Worm (Caenorhabditis elegans) whole organism, L1 larva: ENCODE data around the gene Y69H2.17.

Source experiments
- C04F5.9 ChIP-seq: sonication (generic microtip); optimal IDR thresholded peaks from 2 replicates; lab custom pipeline; 2016; ENCODE audit warnings: missing genetic modification characterization, missing compliant biosample characterization
- C16A3.4 ChIP-seq: fragments of 150-350 bp; optimal IDR thresholded peaks from 2 replicates; lab custom pipeline; 2014; ENCODE audit warnings: missing biosample characterization, missing genetic modification characterization
- alr-1 ChIP-seq: fragments of 200-800 bp; sonication (Bioruptor generic); optimal IDR thresholded peaks from 2 replicates; lab custom pipeline; 2018; ENCODE audit warnings: borderline replicate concordance, mild to moderate bottlenecking, missing genetic modification characterization, missing compliant biosample characterization
- ceh-63 ChIP-seq: fragments of 200-800 bp; sonication (Bioruptor generic); optimal IDR thresholded peaks from 2 replicates; lab custom pipeline; 2018; ENCODE audit warnings: mild to moderate bottlenecking, missing genetic modification characterization, missing compliant biosample characterization
- ceh-82 ChIP-seq, 3 experiments: fragments of 150-350 bp in 1 of 3; sonication (generic microtip) in 2 of 3; optimal IDR thresholded peaks; 2 replicates each; lab custom pipeline; 2014 to 2017; ENCODE audit warnings: missing biosample characterization in 3 of 3, missing genetic modification characterization in 3 of 3
- ceh-88 ChIP-seq: fragments of 200-800 bp; sonication (Bioruptor generic); IDR thresholded peaks from 2 replicates; pipeline ENCODE4 v1.3.6; 2022; ENCODE audit warnings: missing genetic modification characterization, missing compliant biosample characterization
- ces-1 ChIP-seq: fragments of 150-350 bp; optimal IDR thresholded peaks from 2 replicates; lab custom pipeline; 2014; ENCODE audit warnings: missing biosample characterization, missing genetic modification reagents, missing genetic modification characterization
- efl-1 ChIP-seq, 4 experiments: fragments of 150-350 bp; optimal IDR thresholded peaks in 3 of 4; peaks in 1 of 4; 1 replicate in 1 of 4; 2 replicates in 3 of 4; lab custom pipeline; 2014; ENCODE audit warnings: missing biosample characterization in 2 of 4, missing genetic modification characterization in 2 of 4, missing genetic modification reagents in 2 of 4
- egl-13 ChIP-seq: sonication (generic microtip); optimal IDR thresholded peaks from 2 replicates; lab custom pipeline; 2016; ENCODE audit warnings: missing genotype, missing genetic modification reagents, missing genetic modification characterization, missing compliant biosample characterization
- egl-27 ChIP-seq, 2 experiments: fragments of 150-350 bp in 1 of 2; sonication (generic microtip); optimal IDR thresholded peaks; 3 replicates each; lab custom pipeline; 2017 to 2018; ENCODE audit warnings: missing biosample characterization in 2 of 2, missing genetic modification characterization in 2 of 2, missing genetic modification reagents in 2 of 2
- fkh-10 ChIP-seq: sonication (generic microtip); optimal IDR thresholded peaks from 2 replicates; lab custom pipeline; 2017; ENCODE audit warnings: missing biosample characterization, missing genetic modification reagents, missing genetic modification characterization
- fkh-8 ChIP-seq: sonication (generic microtip); optimal IDR thresholded peaks from 2 replicates; lab custom pipeline; 2016; ENCODE audit warnings: mild to moderate bottlenecking, missing genetic modification characterization, missing compliant biosample characterization
- fos-1 ChIP-seq: fragments of 150-350 bp; optimal IDR thresholded peaks from 2 replicates; lab custom pipeline; 2014; ENCODE audit warnings: missing biosample characterization, missing genetic modification characterization
- grh-1 ChIP-seq: fragments of 200-800 bp; sonication (Bioruptor generic); IDR thresholded peaks from 2 replicates; pipeline ENCODE4 v1.3.6; 2022; ENCODE audit warnings: missing genetic modification reagents, missing genetic modification characterization, missing compliant biosample characterization
- hlh-4 ChIP-seq: sonication (generic microtip); optimal IDR thresholded peaks from 2 replicates; lab custom pipeline; 2016; ENCODE audit warnings: mild to moderate bottlenecking, missing genetic modification characterization, missing compliant biosample characterization
- lsy-2 ChIP-seq, 2 experiments: fragments of 150-350 bp; optimal IDR thresholded peaks; 2 replicates each; lab custom pipeline; 2014; ENCODE audit warnings: missing biosample characterization in 2 of 2, missing genetic modification characterization in 2 of 2
- mab-9 ChIP-seq: fragments of 200-800 bp; sonication (Bioruptor generic); IDR thresholded peaks from 2 replicates; pipeline ENCODE4 v1.3.6; 2022; ENCODE audit warnings: missing genetic modification reagents, missing genetic modification characterization, missing compliant biosample characterization
- mef-2 ChIP-seq: fragments of 150-350 bp; optimal IDR thresholded peaks from 2 replicates; lab custom pipeline; 2014; ENCODE audit warnings: missing biosample characterization, missing genetic modification characterization
- nhr-11 ChIP-seq: fragments of 150-350 bp; optimal IDR thresholded peaks from 2 replicates; lab custom pipeline; 2014; ENCODE audit warnings: missing biosample characterization, missing genetic modification characterization
- nhr-237 ChIP-seq: fragments of 150-350 bp; optimal IDR thresholded peaks from 2 replicates; lab custom pipeline; 2014; ENCODE audit warnings: missing biosample characterization, missing genetic modification characterization
- nhr-77 ChIP-seq: fragments of 150-350 bp; optimal IDR thresholded peaks from 2 replicates; lab custom pipeline; 2014; ENCODE audit warnings: missing biosample characterization, missing genetic modification characterization
- nhr-84 ChIP-seq: sonication (generic microtip); optimal IDR thresholded peaks from 2 replicates; lab custom pipeline; 2017; ENCODE audit warnings: missing biosample characterization, missing genetic modification characterization
- nhr-85 ChIP-seq: sonication (generic microtip); peaks from one replicate; lab custom pipeline; 2016; ENCODE audit warnings: missing genetic modification characterization, inconsistent platforms, missing compliant biosample characterization
- rnt-1 ChIP-seq: sonication (generic microtip); optimal IDR thresholded peaks from 2 replicates; lab custom pipeline; 2016; ENCODE audit warnings: mild to moderate bottlenecking, missing genetic modification characterization, moderate library complexity, missing compliant biosample characterization
- snu-23 ChIP-seq: sonication (generic microtip); optimal IDR thresholded peaks from 2 replicates; lab custom pipeline; 2016; ENCODE audit warnings: missing genetic modification characterization, missing compliant biosample characterization
- sptf-1 ChIP-seq: fragments of 150-350 bp; optimal IDR thresholded peaks from 2 replicates; lab custom pipeline; 2014; ENCODE audit warnings: missing biosample characterization, missing genetic modification characterization
- swsn-7 ChIP-seq: sonication (generic microtip); optimal IDR thresholded peaks from 2 replicates; lab custom pipeline; 2016; ENCODE audit warnings: missing genetic modification characterization, missing compliant biosample characterization
- tbx-2 ChIP-seq: sonication (generic microtip); optimal IDR thresholded peaks from 2 replicates; lab custom pipeline; 2016; ENCODE audit warnings: missing genetic modification characterization, missing compliant biosample characterization
- unc-130 ChIP-seq: fragments of 150-350 bp; optimal IDR thresholded peaks from 2 replicates; lab custom pipeline; 2017; ENCODE audit warnings: missing biosample characterization, missing genetic modification characterization, inconsistent platforms
- unc-30 ChIP-seq: sonication (generic microtip); optimal IDR thresholded peaks from 2 replicates; lab custom pipeline; 2017; ENCODE audit warnings: missing biosample characterization, missing genetic modification characterization
- unc-86 ChIP-seq: sonication (generic microtip); optimal IDR thresholded peaks from 2 replicates; lab custom pipeline; 2016; ENCODE audit warnings: missing genetic modification characterization, missing compliant biosample characterization
- ztf-11 ChIP-seq, 2 experiments: sonication (generic microtip); optimal IDR thresholded peaks; 2 replicates each; lab custom pipeline; 2016 to 2017; ENCODE audit warnings: missing genetic modification characterization in 2 of 2, missing biosample characterization in 1 of 2, missing compliant biosample characterization in 1 of 2
- ztf-4 ChIP-seq: fragments of 150-350 bp; optimal IDR thresholded peaks from 2 replicates; lab custom pipeline; 2014; ENCODE audit warnings: missing biosample characterization, missing genetic modification characterization

The Y69H2.17 gene

ce11 chrV:18723604-18724003 is 38.9 kb downstream of the Y69H2.17 start (continued):
- peak; percentile 93 for TF ChIP-seq tbx-2
- no peak for TF ChIP-seq C04F5.9 (tag; lab: Kevin White, UChicago)
- TF ChIP-seq swsn-7 (tag; lab: Kevin White, UChicago), result peak; percentile 95
- TF ChIP-seq, all 84 proteins: peak for 43

ce11 chrV:18724076-18724475 is 39.3 kb downstream of the Y69H2.17 start:
- peak; percentile 97 for TF ChIP-seq alr-1 (tag; lab: Kevin White, UChicago)
- TF ChIP-seq unc-30 (tag; lab: Kevin White, UChicago), result no peak

ce11 chrV:18724810-18725209 is 40.1 kb downstream of the Y69H2.17 start:
- TF ChIP-seq ceh-63 (GFP tag; lab: Kevin White, UChicago) (peak; percentile 10), ztf-11 (tag; optimal IDR thresholded peaks at IDR 0.05; lab: Kevin White, UChicago) (peak in 1 of 2 experiments; percentile 10)

- TF ChIP-seq fkh-8 (tag; lab: Kevin White, UChicago), result peak; percentile 32
- no peak for TF ChIP-seq ces-1
- peak; percentile 0 to 10 for TF ChIP-seq efl-1 (optimal IDR thresholded peaks at IDR 0.05; lab: Kevin White, UChicago)
- TF ChIP-seq efl-1 (GFP tag; optimal IDR thresholded peaks at IDR 0.05 in 1 of 2; lab: Kevin White, UChicago), result no peak
- no peak for TF ChIP-seq alr-1 (tag; lab: Kevin White, UChicago)
- TF ChIP-seq nhr-85 (tag; lab: Kevin White, UChicago), result no peak
- no peak for TF ChIP-seq nhr-84 (tag; lab: Kevin White, UChicago)
- TF ChIP-seq ceh-82 (tag; optimal IDR thresholded peaks at IDR 0.05; lab: Kevin White, UChicago), result peak in 1 of 3 experiments; percentile 44
- peak; percentile 23 for TF ChIP-seq fkh-10 (GFP tag; lab: Kevin White, UChicago)
- no peak for TF ChIP-seq ceh-88 (GFP tag; lab: Robert Waterston, UW)
- TF ChIP-seq nhr-77 (tag; lab: Kevin White, UChicago), result no peak
- peak; percentile 14 for TF ChIP-seq unc-86
Measured at ce11 chrV:18725858-18726257, 41.1 kb downstream of the Y69H2.17 start.

ce11 chrV:18729324-18729924 is 44.7 kb downstream of the Y69H2.17 start, which contains the start of gene asp-19:
TSS of gene asp-19 (minus strand) at chrV:18729374.
- TF ChIP-seq hlh-4 (tag; lab: Kevin White, UChicago) (no peak), nhr-237 (tag; lab: Kevin White, UChicago) (no peak), C16A3.4 (tag; lab: Kevin White, UChicago) (no peak), grh-1 (GFP tag; lab: Robert Waterston, UW) (no peak), mef-2 (no peak), egl-27 (tag; optimal IDR thresholded peaks at IDR 0.05; lab: Kevin White, UChicago) (no peak), ztf-11 (tag; optimal IDR thresholded peaks at IDR 0.05; lab: Kevin White, UChicago) (no peak), egl-13 (tag; lab: Kevin White, UChicago) (no peak), unc-130 (tag; lab: Kevin White, UChicago) (no peak), fos-1 (no peak), nhr-11 (tag; lab: Kevin White, UChicago) (no peak), sptf-1 (tag; lab: Kevin White, UChicago) (no peak), snu-23 (GFP tag; lab: Kevin White, UChicago) (no peak), swsn-7 (tag; lab: Kevin White, UChicago) (no peak), tbx-2 (no peak), nhr-77 (tag; lab: Kevin White, UChicago) (no peak), ztf-4 (no peak), mab-9 (GFP tag; lab: Robert Waterston, UW) (no peak), lsy-2 (tag; optimal IDR thresholded peaks at IDR 0.05; lab: Kevin White, UChicago) (no peak), rnt-1 (tag; lab: Kevin White, UChicago) (no peak)
- TF ChIP-seq, all 84 proteins: peak for 0
